Fruit fly (Drosophila melanogaster): Measurements from ENCODE around the gene Nrg.

Nrg gene

DNA sequence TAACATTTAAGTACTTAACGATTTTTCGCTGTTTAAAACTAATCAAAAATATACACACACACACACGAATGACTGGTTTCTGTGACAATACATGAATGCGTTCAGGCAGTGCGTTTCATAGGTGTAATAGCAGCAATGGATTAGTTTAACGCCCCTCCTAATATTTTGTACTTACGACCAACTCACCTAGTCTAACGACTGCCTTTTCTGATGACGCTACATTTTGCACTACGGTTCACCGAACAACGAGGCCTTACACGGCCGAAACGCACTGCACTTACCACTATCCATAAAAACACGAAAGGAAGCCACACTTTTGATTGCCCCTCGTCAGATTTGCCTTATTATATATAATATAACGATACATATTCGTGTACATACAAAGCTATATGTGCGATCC lies 84.0 kb downstream of the Nrg start:
- TF ChIP-seq CG7101 (tag; optimal IDR thresholded peaks at IDR 0.05) (no peak), pad (GFP tag; optimal IDR thresholded peaks at IDR 0.05) (no peak), CG33017 (tag; optimal IDR thresholded peaks at IDR 0.05) (no peak), Clk (GFP tag; optimal IDR thresholded peaks at IDR 0.05) (no peak), tj (GFP tag; optimal IDR thresholded peaks at IDR 0.05) (no peak), CG14711 (tag; optimal IDR thresholded peaks at IDR 0.05) (no peak), ovo (GFP tag; optimal IDR thresholded peaks at IDR 0.05) (no peak), CG5204 (GFP tag; optimal IDR thresholded peaks at IDR 0.05) (no peak), CG7045 (GFP tag; optimal IDR thresholded peaks at IDR 0.05) (no peak), CG1620 (GFP tag; optimal IDR thresholded peaks at IDR 0.05) (no peak), kay (GFP tag; ENCODE audit: borderline replicate concordance) (no peak), Hr96 (GFP tag; optimal IDR thresholded peaks at IDR 0.05) (no peak), cnc (optimal IDR thresholded peaks at IDR 0.05) (no peak), CG12768 (GFP tag; optimal IDR thresholded peaks at IDR 0.05) (no peak)
